Fruit fly (Drosophila melanogaster) whole organism, prepupa: ENCODE results near the gene NT1.

Source experiments
- Blimp-1 ChIP-seq: fragments of 200-800 bp; sonication (Bioruptor generic); optimal IDR thresholded peaks from 3 replicates; lab custom pipeline; 2017; ENCODE audit warnings: missing biosample characterization, missing genetic modification characterization, mild to moderate bottlenecking, moderate library complexity, missing genetic modification reagents
- CG10631 ChIP-seq: fragments of 200-800 bp; sonication (Bioruptor generic); optimal IDR thresholded peaks from 2 replicates; lab custom pipeline; 2016; ENCODE audit warnings: missing biosample characterization, missing genetic modification characterization
- CG11762 ChIP-seq: fragments of 200-800 bp; sonication (Bioruptor generic); optimal IDR thresholded peaks from 3 replicates; lab custom pipeline; 2016; ENCODE audit warnings: missing biosample characterization, missing genetic modification characterization; ENCODE audit not compliant: insufficient read depth
- CG15336 ChIP-seq: fragments of 200-800 bp; sonication (Bioruptor generic); IDR thresholded peaks from 2 replicates; pipeline ENCODE4 v1.3.6; 2022; ENCODE audit warnings: missing biosample characterization, missing genetic modification characterization
- CG3032 ChIP-seq: fragments of 200-800 bp; optimal IDR thresholded peaks from 2 replicates; lab custom pipeline; 2019; ENCODE audit warnings: missing biosample characterization, mild to moderate bottlenecking, missing genetic modification characterization, moderate library complexity
- CG31627 ChIP-seq: fragments of 200-800 bp; sonication (Bioruptor generic); optimal IDR thresholded peaks from 3 replicates; lab custom pipeline; 2016; ENCODE audit warnings: missing biosample characterization, missing genetic modification characterization
- CG32006 ChIP-seq: fragments of 200-800 bp; sonication (Bioruptor generic); optimal IDR thresholded peaks from 3 replicates; lab custom pipeline; 2017; ENCODE audit warnings: missing biosample characterization, mild to moderate bottlenecking, missing genetic modification characterization
- CG34406 ChIP-seq: fragments of 200-800 bp; sonication (Bioruptor generic); optimal IDR thresholded peaks from 3 replicates; lab custom pipeline; 2016; ENCODE audit warnings: missing biosample characterization, missing genetic modification characterization
- CG4318 ChIP-seq: fragments of 200-800 bp; sonication (Bioruptor generic); optimal IDR thresholded peaks from 3 replicates; lab custom pipeline; 2017; ENCODE audit warnings: missing biosample characterization, mild to moderate bottlenecking, missing genetic modification characterization
- CG6163 ChIP-seq: fragments of 200-800 bp; sonication (Bioruptor generic); IDR thresholded peaks from 3 replicates; pipeline ENCODE4 v1.3.6; 2022; ENCODE audit warnings: missing biosample characterization, missing genetic modification characterization
- CG6276 ChIP-seq: fragments of 200-800 bp; sonication (Bioruptor generic); optimal IDR thresholded peaks from 2 replicates; lab custom pipeline; 2017; ENCODE audit warnings: missing biosample characterization, mild to moderate bottlenecking, missing genetic modification characterization
- CG7368 ChIP-seq: fragments of 200-800 bp; sonication (Bioruptor generic); optimal IDR thresholded peaks from 3 replicates; lab custom pipeline; 2016; ENCODE audit warnings: missing biosample characterization, missing genetic modification characterization
- CG8119 ChIP-seq: fragments of 200-800 bp; sonication (Bioruptor generic); IDR thresholded peaks from 3 replicates; pipeline ENCODE4 v1.3.6; 2022; ENCODE audit warnings: missing biosample characterization, missing genetic modification characterization
- CG8632 ChIP-seq: fragments of 200-800 bp; sonication (Bioruptor generic); optimal IDR thresholded peaks from 3 replicates; lab custom pipeline; 2016; ENCODE audit warnings: missing biosample characterization, missing genetic modification characterization
- Eip75B ChIP-seq: fragments of 200-800 bp; sonication (Bioruptor generic); optimal IDR thresholded peaks from 3 replicates; lab custom pipeline; 2016; ENCODE audit warnings: missing biosample characterization, missing genetic modification characterization
- Eip78C ChIP-seq: fragments of 200-800 bp; sonication (Bioruptor generic); peaks from one replicate; lab custom pipeline; 2016; ENCODE audit warnings: missing biosample characterization, missing genetic modification characterization
- Ets96B ChIP-seq: fragments of 200-800 bp; optimal IDR thresholded peaks from 2 replicates; lab custom pipeline; 2019; ENCODE audit warnings: missing biosample characterization, mild to moderate bottlenecking, missing genetic modification characterization, moderate library complexity
- Gug ChIP-seq: fragments of 200-800 bp; sonication (Bioruptor generic); IDR thresholded peaks from 2 replicates; pipeline ENCODE4 v1.3.6; 2022; ENCODE audit warnings: missing biosample characterization, missing genetic modification characterization
- Hr38 ChIP-seq: sonication (Bioruptor generic); optimal IDR thresholded peaks from 2 replicates; lab custom pipeline; 2016; ENCODE audit warnings: missing biosample characterization, missing genetic modification characterization
- Hr4 ChIP-seq: fragments of 200-800 bp; sonication (Bioruptor generic); optimal IDR thresholded peaks from 3 replicates; lab custom pipeline; 2016; ENCODE audit warnings: missing biosample characterization, missing genetic modification characterization
- Met ChIP-seq: fragments of 200-800 bp; sonication (Bioruptor generic); optimal IDR thresholded peaks from 3 replicates; lab custom pipeline; 2016; ENCODE audit warnings: missing biosample characterization, missing genetic modification characterization
- OdsH ChIP-seq: fragments of 200-800 bp; sonication (Bioruptor generic); optimal IDR thresholded peaks from 3 replicates; lab custom pipeline; 2016; ENCODE audit warnings: missing biosample characterization, missing genetic modification characterization
- Sox15 ChIP-seq: fragments of 200-800 bp; sonication (Bioruptor generic); optimal IDR thresholded peaks from 3 replicates; lab custom pipeline; 2016; ENCODE audit warnings: missing biosample characterization, missing genetic modification characterization
- achi ChIP-seq: fragments of 200-800 bp; sonication (Bioruptor generic); optimal IDR thresholded peaks from 3 replicates; lab custom pipeline; 2016; ENCODE audit warnings: missing biosample characterization, missing genetic modification characterization
- cyc ChIP-seq: fragments of 200-800 bp; sonication (Bioruptor generic); optimal IDR thresholded peaks from 3 replicates; lab custom pipeline; 2016; ENCODE audit warnings: missing biosample characterization, missing genetic modification characterization
- esn ChIP-seq: fragments of 200-800 bp; sonication (Bioruptor generic); optimal IDR thresholded peaks from 2 replicates; lab custom pipeline; 2016; ENCODE audit warnings: missing biosample characterization, mild to moderate bottlenecking, missing genetic modification characterization, moderate library complexity
- fd59A ChIP-seq: fragments of 200-800 bp; sonication (Bioruptor generic); optimal IDR thresholded peaks from 2 replicates; lab custom pipeline; 2017; ENCODE audit warnings: missing biosample characterization, mild to moderate bottlenecking, missing genetic modification characterization, missing genetic modification reagents
- fkh ChIP-seq: fragments of 200-800 bp; sonication (Bioruptor generic); optimal IDR thresholded peaks from 3 replicates; lab custom pipeline; 2017; ENCODE audit warnings: missing biosample characterization, mild to moderate bottlenecking, missing genetic modification characterization, moderate library complexity
- net ChIP-seq: fragments of 200-800 bp; sonication (Bioruptor generic); optimal IDR thresholded peaks from 3 replicates; lab custom pipeline; 2016; ENCODE audit warnings: missing biosample characterization, missing genetic modification characterization
- salr ChIP-seq, 2 experiments: fragments of 200-800 bp; sonication (Bioruptor generic); optimal IDR thresholded peaks; 3 replicates each; lab custom pipeline; 2016 to 2018; ENCODE audit warnings: missing biosample characterization in 2 of 2, missing genetic modification characterization in 2 of 2, mild to moderate bottlenecking in 1 of 2
- spab ChIP-seq: fragments of 200-800 bp; sonication (Bioruptor generic); optimal IDR thresholded peaks from 2 replicates; lab custom pipeline; 2017; ENCODE audit warnings: missing biosample characterization, mild to moderate bottlenecking, missing genetic modification characterization, missing genetic modification reagents
- svp ChIP-seq: fragments of 200-800 bp; sonication (Bioruptor generic); peaks from one replicate; lab custom pipeline; 2016; ENCODE audit warnings: missing biosample characterization, missing genetic modification characterization

The NT1 gene

dm6 chr3L:4531941-4532478 lies 23.8 kb upstream of the NT1 start, which contains the start of gene Tie (continued):
- no peak for TF ChIP-seq Met (GFP tag; lab: Kevin White, UChicago)

- TF ChIP-seq CG8632 (GFP tag; lab: Kevin White, UChicago) (no peak), fkh (peak; percentile 79)
Measured at dm6 chr3L:4521809-4522208, 13.6 kb upstream of the NT1 start.

- TF ChIP-seq CG8632 (GFP tag; lab: Kevin White, UChicago), result no peak
- TF ChIP-seq CG3032 (tag; lab: Kevin White, UChicago), result no peak
- peak; percentile 33 for TF ChIP-seq CG6276 (GFP tag; lab: Kevin White, UChicago)
- TF ChIP-seq Eip78C (GFP tag; lab: Kevin White, UChicago), result peak; percentile 61
- TF ChIP-seq CG8119 (GFP tag; lab: Robert Waterston, UW), result peak; percentile 70; the same call in 2 of the 3 replicates
- TF ChIP-seq CG6163, result 0 out of 3 replicates have a peak, but pooled peaks have one; percentile 27
- TF ChIP-seq esn, result no peak
- TF ChIP-seq Sox15, result no peak
- TF ChIP-seq CG11762 (GFP tag; lab: Kevin White, UChicago), result no peak
- peak; percentile 38 for TF ChIP-seq CG15336 (GFP tag; lab: Robert Waterston, UW)
- TF ChIP-seq Blimp-1 (GFP tag; lab: Kevin White, UChicago), result peak; percentile 91
- TF ChIP-seq CG32006 (GFP tag; lab: Kevin White, UChicago), result peak; percentile 7
- TF ChIP-seq, all 60 proteins: peak for 7
Measured at dm6 chr3L:4519417-4519931, 11.2 kb upstream of the NT1 start.

- TF ChIP-seq Met (GFP tag; lab: Kevin White, UChicago), result no peak
- TF ChIP-seq CG15336 (GFP tag; lab: Robert Waterston, UW), result 0 out of 2 replicates have a peak, but pooled peaks have one; percentile 12
- TF ChIP-seq CG7368 (GFP tag; lab: Kevin White, UChicago), result no peak
- peak; percentile 15 for TF ChIP-seq Eip78C (GFP tag; lab: Kevin White, UChicago)
- no peak for TF ChIP-seq CG31627 (GFP tag; lab: Kevin White, UChicago)
- TF ChIP-seq cyc (GFP tag; lab: Kevin White, UChicago), result no peak
- TF ChIP-seq CG8632 (GFP tag; lab: Kevin White, UChicago), result no peak
- TF ChIP-seq svp (GFP tag; lab: Kevin White, UChicago), result no peak
- no peak for TF ChIP-seq spab (GFP tag; lab: Kevin White, UChicago)
- TF ChIP-seq, all 60 proteins: peak for 2
Measured at dm6 chr3L:4516378-4516777, 8.1 kb upstream of the NT1 start.

- no peak for TF ChIP-seq Hr4 (GFP tag; lab: Kevin White, UChicago)
- peak; percentile 21 for TF ChIP-seq Eip78C (GFP tag; lab: Kevin White, UChicago)
Measured at dm6 chr3L:4510317-4510716, 2.1 kb upstream of the NT1 start.

- TF ChIP-seq Eip75B (GFP tag; lab: Kevin White, UChicago), result no peak
- TF ChIP-seq spab (GFP tag; lab: Kevin White, UChicago), result no peak
- TF ChIP-seq fd59A, result no peak
- TF ChIP-seq CG7368 (GFP tag; lab: Kevin White, UChicago), result no peak
- no peak for TF ChIP-seq Gug
- no peak for TF ChIP-seq Sox15
- TF ChIP-seq Hr38 (GFP tag; lab: Kevin White, UChicago), result no peak
- TF ChIP-seq CG34406 (GFP tag; lab: Kevin White, UChicago), result peak; percentile 2
- no peak for TF ChIP-seq CG6163
- peak; percentile 73 for TF ChIP-seq CG32006 (GFP tag; lab: Kevin White, UChicago)
- TF ChIP-seq CG4318 (GFP tag; lab: Kevin White, UChicago), result peak; percentile 61
- peak; percentile 66 for TF ChIP-seq Hr4 (GFP tag; lab: Kevin White, UChicago)
- peak; percentile 83 for TF ChIP-seq CG8119 (GFP tag; lab: Robert Waterston, UW)
- peak; percentile 10 for TF ChIP-seq achi (GFP tag; lab: Kevin White, UChicago)
- peak; percentile 14 for TF ChIP-seq svp (GFP tag; lab: Kevin White, UChicago)
- TF ChIP-seq salr (GFP tag; optimal IDR thresholded peaks at IDR 0.05; lab: Kevin White, UChicago), result peak in 1 of 2 experiments; percentile 10
- TF ChIP-seq Ets96B (tag; lab: Kevin White, UChicago), result no peak
- no peak for TF ChIP-seq CG3032 (tag; lab: Kevin White, UChicago)
- TF ChIP-seq CG10631 (GFP tag; lab: Kevin White, UChicago), result no peak
- TF ChIP-seq Eip78C (GFP tag; lab: Kevin White, UChicago), result peak; percentile 77
- TF ChIP-seq CG15336 (GFP tag; lab: Robert Waterston, UW), result peak; percentile 77
- peak; percentile 10 for TF ChIP-seq net
- TF ChIP-seq OdsH (GFP tag; lab: Kevin White, UChicago), result peak; percentile 13
- peak; percentile 2 for TF ChIP-seq CG8632 (GFP tag; lab: Kevin White, UChicago)
- TF ChIP-seq, all 60 proteins: peak for 13
Measured at dm6 chr3L:4508926-4509457, 759 bp upstream of the NT1 start.
